Worm (Caenorhabditis elegans) whole organism, L1 larva: ENCODE data around the gene cdk-11.2.

Experiments
- C04F5.9 ChIP-seq: sonication (generic microtip); optimal IDR thresholded peaks from 2 replicates; lab custom pipeline; 2016; ENCODE audit warnings: missing genetic modification characterization, missing compliant biosample characterization
- C16A3.4 ChIP-seq: fragments of 150-350 bp; optimal IDR thresholded peaks from 2 replicates; lab custom pipeline; 2014; ENCODE audit warnings: missing biosample characterization, missing genetic modification characterization
- C34B4.2 ChIP-seq: sonication (generic microtip); optimal IDR thresholded peaks from 2 replicates; lab custom pipeline; 2017; ENCODE audit warnings: mild to moderate bottlenecking, missing genetic modification characterization, missing compliant biosample characterization
- F16B12.6 ChIP-seq: fragments of 150-350 bp; optimal IDR thresholded peaks from 2 replicates; lab custom pipeline; 2014; ENCODE audit warnings: missing biosample characterization, missing genetic modification characterization
- Y116A8C.19 ChIP-seq: sonication (generic microtip); optimal IDR thresholded peaks from 2 replicates; lab custom pipeline; 2016; ENCODE audit warnings: missing compliant biosample characterization, missing genetic modification characterization, borderline replicate concordance
- aha-1 ChIP-seq: fragments of 150-350 bp; optimal IDR thresholded peaks from 2 replicates; lab custom pipeline; 2014; ENCODE audit warnings: missing biosample characterization, missing genetic modification characterization
- aly-2 ChIP-seq: fragments of 150-350 bp; optimal IDR thresholded peaks from 2 replicates; lab custom pipeline; 2014; ENCODE audit warnings: missing biosample characterization, missing genetic modification characterization
- blmp-1 ChIP-seq: fragments of 150-350 bp; optimal IDR thresholded peaks from 2 replicates; lab custom pipeline; 2014; ENCODE audit warnings: missing biosample characterization, missing genetic modification characterization
- ceh-63 ChIP-seq: fragments of 200-800 bp; sonication (Bioruptor generic); optimal IDR thresholded peaks from 2 replicates; lab custom pipeline; 2018; ENCODE audit warnings: mild to moderate bottlenecking, missing genetic modification characterization, missing compliant biosample characterization
- ceh-90 ChIP-seq: sonication (generic microtip); optimal IDR thresholded peaks from 2 replicates; lab custom pipeline; 2016; ENCODE audit warnings: missing genetic modification characterization, missing compliant biosample characterization
- dpl-1 ChIP-seq, 3 experiments: fragments of 150-350 bp in 2 of 3; sonication (generic microtip) in 1 of 3; optimal IDR thresholded peaks; 2 replicates each; lab custom pipeline; 2014 to 2017; ENCODE audit warnings: missing biosample characterization in 3 of 3, missing genetic modification characterization in 3 of 3, missing genetic modification reagents in 3 of 3
- dsc-1 ChIP-seq: sonication (generic microtip); optimal IDR thresholded peaks from 2 replicates; lab custom pipeline; 2016; ENCODE audit warnings: mild to moderate bottlenecking, missing genetic modification characterization, missing compliant biosample characterization
- egl-13 ChIP-seq: sonication (generic microtip); optimal IDR thresholded peaks from 2 replicates; lab custom pipeline; 2016; ENCODE audit warnings: missing genotype, missing genetic modification reagents, missing genetic modification characterization, missing compliant biosample characterization
- egl-27 ChIP-seq, 2 experiments: fragments of 150-350 bp in 1 of 2; sonication (generic microtip); optimal IDR thresholded peaks; 3 replicates each; lab custom pipeline; 2017 to 2018; ENCODE audit warnings: missing biosample characterization in 2 of 2, missing genetic modification characterization in 2 of 2, missing genetic modification reagents in 2 of 2
- elt-2 ChIP-seq: sonication (generic microtip); optimal IDR thresholded peaks from 2 replicates; lab custom pipeline; 2016; ENCODE audit warnings: missing genetic modification characterization, mild to moderate bottlenecking, inconsistent platforms, missing compliant biosample characterization, missing genetic modification reagents
- fkh-10 ChIP-seq: sonication (generic microtip); optimal IDR thresholded peaks from 2 replicates; lab custom pipeline; 2017; ENCODE audit warnings: missing biosample characterization, missing genetic modification reagents, missing genetic modification characterization
- fkh-4 ChIP-seq: sonication (generic microtip); optimal IDR thresholded peaks from 2 replicates; lab custom pipeline; 2016; ENCODE audit warnings: missing compliant biosample characterization, missing genetic modification characterization, borderline replicate concordance
- fkh-8 ChIP-seq: sonication (generic microtip); optimal IDR thresholded peaks from 2 replicates; lab custom pipeline; 2016; ENCODE audit warnings: mild to moderate bottlenecking, missing genetic modification characterization, missing compliant biosample characterization
- fos-1 ChIP-seq: fragments of 150-350 bp; optimal IDR thresholded peaks from 2 replicates; lab custom pipeline; 2014; ENCODE audit warnings: missing biosample characterization, missing genetic modification characterization
- hlh-17 ChIP-seq: fragments of 200-800 bp; sonication (Bioruptor generic); optimal IDR thresholded peaks from 2 replicates; lab custom pipeline; 2018; ENCODE audit warnings: missing genetic modification characterization, mild to moderate bottlenecking, missing compliant biosample characterization, moderate library complexity, borderline replicate concordance
- hlh-4 ChIP-seq: sonication (generic microtip); optimal IDR thresholded peaks from 2 replicates; lab custom pipeline; 2016; ENCODE audit warnings: mild to moderate bottlenecking, missing genetic modification characterization, missing compliant biosample characterization
- irx-1 ChIP-seq: sonication (generic microtip); optimal IDR thresholded peaks from 2 replicates; lab custom pipeline; 2016; ENCODE audit warnings: missing genetic modification characterization, missing compliant biosample characterization
- lin-13 ChIP-seq: fragments of 150-350 bp; optimal IDR thresholded peaks from 2 replicates; lab custom pipeline; 2014; ENCODE audit warnings: missing biosample characterization, missing genetic modification reagents, missing genetic modification characterization
- lin-14 ChIP-seq: fragments of 200-800 bp; sonication (Bioruptor generic); optimal IDR thresholded peaks from 2 replicates; lab custom pipeline; 2018; ENCODE audit warnings: mild to moderate bottlenecking, missing genetic modification characterization, moderate library complexity, missing compliant biosample characterization
- lin-15B ChIP-seq: fragments of 150-350 bp; sonication (generic microtip); optimal IDR thresholded peaks from 3 replicates; lab custom pipeline; 2014; ENCODE audit warnings: missing biosample characterization, missing genetic modification characterization
- lin-39 ChIP-seq: fragments of 150-350 bp; optimal IDR thresholded peaks from 2 replicates; lab custom pipeline; 2014; ENCODE audit warnings: missing biosample characterization, missing genetic modification reagents, missing genetic modification characterization
- mab-9 ChIP-seq: fragments of 200-800 bp; sonication (Bioruptor generic); IDR thresholded peaks from 2 replicates; pipeline ENCODE4 v1.3.6; 2022; ENCODE audit warnings: missing genetic modification reagents, missing genetic modification characterization, missing compliant biosample characterization
- mep-1 ChIP-seq: fragments of 150-350 bp; optimal IDR thresholded peaks from 2 replicates; lab custom pipeline; 2014; ENCODE audit warnings: missing biosample characterization, missing genetic modification characterization
- nhr-12 ChIP-seq: sonication (generic microtip); optimal IDR thresholded peaks from 2 replicates; lab custom pipeline; 2017; ENCODE audit warnings: missing biosample characterization, missing genetic modification characterization
- nhr-28 ChIP-seq: fragments of 150-350 bp; optimal IDR thresholded peaks from 2 replicates; lab custom pipeline; 2014; ENCODE audit warnings: missing biosample characterization, missing genetic modification characterization
- nhr-47 ChIP-seq: sonication (generic microtip); optimal IDR thresholded peaks from 2 replicates; lab custom pipeline; 2016; ENCODE audit warnings: mild to moderate bottlenecking, missing genetic modification characterization, moderate library complexity, missing compliant biosample characterization
- nhr-71 ChIP-seq: sonication (generic microtip); optimal IDR thresholded peaks from 2 replicates; lab custom pipeline; 2016; ENCODE audit warnings: mild to moderate bottlenecking, missing genetic modification characterization, moderate library complexity, missing compliant biosample characterization
- nhr-77 ChIP-seq: fragments of 150-350 bp; optimal IDR thresholded peaks from 2 replicates; lab custom pipeline; 2014; ENCODE audit warnings: missing biosample characterization, missing genetic modification characterization
- nhr-90 ChIP-seq: sonication (generic microtip); optimal IDR thresholded peaks from 2 replicates; lab custom pipeline; 2016; ENCODE audit warnings: mild to moderate bottlenecking, missing genetic modification characterization, missing compliant biosample characterization; ENCODE audit not compliant: poor library complexity
- pax-3 ChIP-seq: fragments of 200-800 bp; sonication (Bioruptor generic); optimal IDR thresholded peaks from 2 replicates; lab custom pipeline; 2018; ENCODE audit warnings: mild to moderate bottlenecking, missing genetic modification characterization, moderate library complexity, missing compliant biosample characterization
- pqm-1 ChIP-seq: sonication (generic microtip); optimal IDR thresholded peaks from 3 replicates; lab custom pipeline; 2017; ENCODE audit warnings: missing biosample characterization, missing genetic modification characterization
- rnt-1 ChIP-seq: sonication (generic microtip); optimal IDR thresholded peaks from 2 replicates; lab custom pipeline; 2016; ENCODE audit warnings: mild to moderate bottlenecking, missing genetic modification characterization, moderate library complexity, missing compliant biosample characterization
- sox-4 ChIP-seq: sonication (generic microtip); optimal IDR thresholded peaks from 2 replicates; lab custom pipeline; 2016; ENCODE audit warnings: missing genetic modification characterization, missing compliant biosample characterization
- sptf-1 ChIP-seq: fragments of 150-350 bp; optimal IDR thresholded peaks from 2 replicates; lab custom pipeline; 2014; ENCODE audit warnings: missing biosample characterization, missing genetic modification characterization
- sup-37 ChIP-seq: fragments of 200-800 bp; sonication (Bioruptor generic); optimal IDR thresholded peaks from 2 replicates; lab custom pipeline; 2018; ENCODE audit warnings: mild to moderate bottlenecking, missing genetic modification characterization, missing compliant biosample characterization
- tlp-1 ChIP-seq: fragments of 150-350 bp; optimal IDR thresholded peaks from 2 replicates; lab custom pipeline; 2014; ENCODE audit warnings: missing biosample characterization, missing genetic modification characterization
- unc-130 ChIP-seq: fragments of 150-350 bp; optimal IDR thresholded peaks from 2 replicates; lab custom pipeline; 2017; ENCODE audit warnings: missing biosample characterization, missing genetic modification characterization, inconsistent platforms
- unc-30 ChIP-seq: sonication (generic microtip); optimal IDR thresholded peaks from 2 replicates; lab custom pipeline; 2017; ENCODE audit warnings: missing biosample characterization, missing genetic modification characterization
- zag-1 ChIP-seq: fragments of 150-350 bp; optimal IDR thresholded peaks from 2 replicates; lab custom pipeline; 2014; ENCODE audit warnings: missing biosample characterization, missing genetic modification characterization
- ztf-4 ChIP-seq: fragments of 150-350 bp; optimal IDR thresholded peaks from 2 replicates; lab custom pipeline; 2014; ENCODE audit warnings: missing biosample characterization, missing genetic modification characterization

cdk-11.2 gene

DNA sequence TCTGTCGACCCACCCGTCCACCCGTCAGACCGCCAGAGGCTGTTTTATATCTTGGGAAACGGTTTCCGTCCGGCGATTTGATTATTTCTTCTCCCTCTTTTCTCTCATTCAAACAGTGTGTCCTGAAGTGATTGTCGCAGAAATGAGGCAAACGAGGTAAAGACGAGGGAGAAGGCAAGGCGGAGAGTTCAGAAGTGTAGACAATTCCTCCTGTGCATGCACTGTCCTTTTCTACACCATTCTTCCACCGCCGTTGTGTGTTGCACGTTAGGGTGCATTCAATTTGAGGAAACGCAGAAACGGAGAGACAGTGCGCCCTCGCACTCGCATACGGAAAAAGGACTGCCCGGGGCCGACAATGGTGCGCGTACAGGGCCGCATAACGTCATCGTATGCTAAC lies 23.9 kb downstream of the cdk-11.2 start (continued):
- TF ChIP-seq egl-27 (tag; optimal IDR thresholded peaks at IDR 0.05; lab: Kevin White, UChicago) (no peak), tlp-1 (no peak), ztf-4 (tag; lab: Kevin White, UChicago) (no peak), mab-9 (GFP tag; lab: Robert Waterston, UW) (no peak), C34B4.2 (tag; lab: Kevin White, UChicago) (no peak), sup-37 (no peak), nhr-47 (tag; lab: Kevin White, UChicago) (no peak), lin-39 (tag; lab: Kevin White, UChicago) (no peak), C04F5.9 (tag; lab: Kevin White, UChicago) (no peak), mep-1 (peak; percentile 58), unc-130 (tag; lab: Kevin White, UChicago) (no peak), aha-1 (no peak), nhr-77 (tag; lab: Kevin White, UChicago) (peak; percentile 21), fos-1 (tag; lab: Kevin White, UChicago) (no peak), dsc-1 (tag; lab: Kevin White, UChicago) (no peak), F16B12.6 (tag; lab: Kevin White, UChicago) (no peak), dpl-1 (GFP tag; optimal IDR thresholded peaks at IDR 0.05; lab: Kevin White, UChicago) (no peak), ceh-63 (GFP tag; lab: Kevin White, UChicago) (no peak), hlh-4 (tag; lab: Kevin White, UChicago) (no peak), ceh-90 (tag; lab: Kevin White, UChicago) (no peak), lin-13 (GFP tag; lab: Kevin White, UChicago) (no peak), elt-2 (tag; lab: Kevin White, UChicago) (no peak), nhr-28 (tag; lab: Kevin White, UChicago) (no peak), irx-1 (tag; lab: Kevin White, UChicago) (no peak), blmp-1 (peak; percentile 47), lin-15B (tag; lab: Kevin White, UChicago) (no peak), fkh-8 (no peak), pax-3 (tag; lab: Kevin White, UChicago) (no peak), aly-2 (tag; lab: Kevin White, UChicago) (no peak), fkh-4 (tag; lab: Kevin White, UChicago) (no peak), sptf-1 (no peak), fkh-10 (GFP tag; lab: Kevin White, UChicago) (no peak), pqm-1 (tag; lab: Kevin White, UChicago) (no peak), lin-14 (GFP tag; lab: Kevin White, UChicago) (peak; percentile 61), zag-1 (tag; lab: Kevin White, UChicago) (no peak), nhr-71 (tag; lab: Kevin White, UChicago) (peak; percentile 6), nhr-90 (no peak), C16A3.4 (no peak), rnt-1 (tag; lab: Kevin White, UChicago) (no peak), sox-4 (tag; lab: Kevin White, UChicago) (no peak), unc-30 (tag; lab: Kevin White, UChicago) (no peak), egl-13 (tag; lab: Kevin White, UChicago) (no peak), Y116A8C.19 (no peak), hlh-17 (no peak), nhr-12 (tag; lab: Kevin White, UChicago) (no peak)

DNA sequence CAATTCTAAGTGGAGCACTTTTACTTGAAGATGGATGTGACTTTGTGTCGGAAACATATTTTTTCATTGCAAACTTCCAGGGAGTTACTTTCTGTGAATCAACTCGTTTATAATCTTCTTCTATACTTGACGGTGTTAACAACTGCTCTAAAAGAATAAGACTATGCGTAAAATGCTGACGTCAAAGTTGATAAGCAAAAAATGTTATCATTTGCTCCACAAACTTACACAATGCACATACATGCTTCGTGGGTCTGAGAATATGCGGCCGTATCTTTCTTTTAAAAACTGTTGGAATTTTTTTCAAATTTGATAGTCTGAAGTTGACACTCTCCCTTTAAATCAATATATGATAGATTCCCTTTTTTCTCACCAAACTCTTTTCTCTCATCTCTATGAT lies 24.4 kb downstream of the cdk-11.2 start:
- TF ChIP-seq elt-2 (tag; lab: Kevin White, UChicago) (peak; percentile 48), C34B4.2 (tag; lab: Kevin White, UChicago) (no peak)
